Fruit fly (Drosophila melanogaster): ENCODE measurements around the gene Yod1.

Yod1 gene

dm6 chr3L:5139312-5139711, 5.6 kb downstream of the Yod1 start, which contains the start of the genes Tcs5 and CHMP2B (continued):
- TF ChIP-seq seq (GFP tag; IDR thresholded peaks at IDR 0.05), result peak; percentile 100
- TF ChIP-seq Hr51 (GFP tag; optimal IDR thresholded peaks at IDR 0.05), result peak; percentile 100
- TF ChIP-seq corto (GFP tag; optimal IDR thresholded peaks at IDR 0.05), result peak; percentile 99
- peak; percentile 99 for TF ChIP-seq Atf-2 (GFP tag; optimal IDR thresholded peaks at IDR 0.05)
- peak; percentile 100 for TF ChIP-seq CG12942 (GFP tag; optimal IDR thresholded peaks at IDR 0.05)
- peak; percentile 99 for TF ChIP-seq Fer2 (tag; optimal IDR thresholded peaks at IDR 0.05)
- TF ChIP-seq HHEX (GFP tag; optimal IDR thresholded peaks at IDR 0.05), result peak; percentile 100
- no peak for TF ChIP-seq Trl (optimal IDR thresholded peaks at IDR 0.05)
- TF ChIP-seq Trl (GFP tag; optimal IDR thresholded peaks at IDR 0.05), result peak; percentile 100
- TF ChIP-seq CG15514 (GFP tag; optimal IDR thresholded peaks at IDR 0.05), result peak; percentile 96
- peak; percentile 98 for TF ChIP-seq CG1792 (GFP tag; optimal IDR thresholded peaks at IDR 0.05)
- TF ChIP-seq Ravus (GFP tag; IDR thresholded peaks at IDR 0.05), result peak; percentile 100
- peak; percentile 98 for TF ChIP-seq kni (GFP tag; optimal IDR thresholded peaks at IDR 0.05)
- TF ChIP-seq mam (GFP tag; optimal IDR thresholded peaks at IDR 0.05), result peak; percentile 100
- peak; percentile 100 for TF ChIP-seq Max (GFP tag; optimal IDR thresholded peaks at IDR 0.05)
- TF ChIP-seq CG17361 (GFP tag; IDR thresholded peaks at IDR 0.05), result peak; percentile 96
- TF ChIP-seq Gsc (GFP tag; IDR thresholded peaks at IDR 0.05), result peak; percentile 100
- TF ChIP-seq CG6854 (GFP tag; optimal IDR thresholded peaks at IDR 0.05), result peak; percentile 98
- TF ChIP-seq btn (GFP tag; optimal IDR thresholded peaks at IDR 0.05), result peak; percentile 99
- TF ChIP-seq CG9215 (GFP tag; IDR thresholded peaks at IDR 0.05), result peak; percentile 100
- TF ChIP-seq NfI (GFP tag; optimal IDR thresholded peaks at IDR 0.05), result peak; percentile 100
- peak; percentile 100 for TF ChIP-seq Sox102F (GFP tag; optimal IDR thresholded peaks at IDR 0.05)
- peak; percentile 100 for TF ChIP-seq Fer3 (tag; optimal IDR thresholded peaks at IDR 0.05)
- peak; percentile 99 for TF ChIP-seq CG18476 (GFP tag; optimal IDR thresholded peaks at IDR 0.05)
- peak; percentile 99 for TF ChIP-seq CG17912 (GFP tag; optimal IDR thresholded peaks at IDR 0.05)
- peak; percentile 99 to 100 for TF ChIP-seq bsh (GFP tag; optimal IDR thresholded peaks at IDR 0.05)
- peak; percentile 100 for TF ChIP-seq dan (GFP tag; IDR thresholded peaks at IDR 0.05)
- peak; percentile 100 for TF ChIP-seq nmo (GFP tag; optimal IDR thresholded peaks at IDR 0.05)
- peak; percentile 44 for TF ChIP-seq gfzf (GFP tag; optimal IDR thresholded peaks at IDR 0.05)
- TF ChIP-seq nom (GFP tag; optimal IDR thresholded peaks at IDR 0.05), result peak; percentile 99
- TF ChIP-seq bbx (GFP tag; IDR thresholded peaks at IDR 0.05; ENCODE audit: partially characterized antibody), result no peak
- peak; percentile 98 for TF ChIP-seq CG10431 (GFP tag; optimal IDR thresholded peaks at IDR 0.05)
- peak; percentile 99 for TF ChIP-seq CG3281 (GFP tag; optimal IDR thresholded peaks at IDR 0.05)
- peak; percentile 99 for TF ChIP-seq ATbp (GFP tag; optimal IDR thresholded peaks at IDR 0.05)
- TF ChIP-seq CG1024 (GFP tag; IDR thresholded peaks at IDR 0.05), result peak; percentile 99
- peak; percentile 99 for TF ChIP-seq CG7556 (GFP tag; optimal IDR thresholded peaks at IDR 0.05)
- peak; percentile 100 for TF ChIP-seq CG4424 (GFP tag; optimal IDR thresholded peaks at IDR 0.05)
- TF ChIP-seq CG9876 (GFP tag; optimal IDR thresholded peaks at IDR 0.05), result peak; percentile 99
- TF ChIP-seq klu (GFP tag; IDR thresholded peaks at IDR 0.05), result peak; percentile 100
- no peak for TF ChIP-seq br (optimal IDR thresholded peaks at IDR 0.05)
- TF ChIP-seq CG17385 (GFP tag; optimal IDR thresholded peaks at IDR 0.05), result peak; percentile 99
- TF ChIP-seq Oli (tag; optimal IDR thresholded peaks at IDR 0.05), result peak; percentile 100
- TF ChIP-seq pb (GFP tag; optimal IDR thresholded peaks at IDR 0.05), result peak; percentile 99
- peak; percentile 100 for TF ChIP-seq fu2 (GFP tag; optimal IDR thresholded peaks at IDR 0.05)
- TF ChIP-seq Bgb (GFP tag; IDR thresholded peaks at IDR 0.05; ENCODE audit: partially characterized antibody), result peak; percentile 58
- peak; percentile 100 for TF ChIP-seq ro (GFP tag; IDR thresholded peaks at IDR 0.05)
- TF ChIP-seq CG3407 (GFP tag; optimal IDR thresholded peaks at IDR 0.05), result peak; percentile 99
- peak; percentile 97 for TF ChIP-seq Neu2 (GFP tag; optimal IDR thresholded peaks at IDR 0.05; ENCODE audit: borderline replicate concordance)
- TF ChIP-seq NK7.1 (GFP tag; optimal IDR thresholded peaks at IDR 0.05), result peak; percentile 99
- TF ChIP-seq CG11093 (GFP tag; IDR thresholded peaks at IDR 0.05), result peak; percentile 100
- TF ChIP-seq scrt (GFP tag; optimal IDR thresholded peaks at IDR 0.05), result peak; percentile 98

Data from whole organism, embryonic.